Worm (Caenorhabditis elegans): Measurements from ENCODE around the gene srh-187.

- no peak for TF ChIP-seq ama-1 (optimal IDR thresholded peaks at IDR 0.05)
- no peak for TF ChIP-seq ets-7 (tag; optimal IDR thresholded peaks at IDR 0.05)
- no peak for TF ChIP-seq tra-4 (tag; optimal IDR thresholded peaks at IDR 0.05)
- TF ChIP-seq F13C5.2 (tag; optimal IDR thresholded peaks at IDR 0.05): no peak
- no peak for TF ChIP-seq tbx-37 (GFP tag; conservative IDR thresholded peaks at IDR 0.05)
- no peak for TF ChIP-seq hmg-4 (GFP tag; optimal IDR thresholded peaks at IDR 0.05)
- TF ChIP-seq hnd-1 (tag; optimal IDR thresholded peaks at IDR 0.05): no peak
- TF ChIP-seq tbx-11 (GFP tag; IDR thresholded peaks at IDR 0.05): no peak
- no peak for TF ChIP-seq ceh-36 (tag; optimal IDR thresholded peaks at IDR 0.05)
- TF ChIP-seq flt-1 (GFP tag; IDR thresholded peaks at IDR 0.05): no peak
Observed at ce11 chrV:7356684-7357083, 17.0 kb upstream of the srh-187 start, which contains the start of gene C03G6.21.
